Worm (Caenorhabditis elegans): ENCODE measurements around the gene cht-6.

Gene cht-6

DNA sequence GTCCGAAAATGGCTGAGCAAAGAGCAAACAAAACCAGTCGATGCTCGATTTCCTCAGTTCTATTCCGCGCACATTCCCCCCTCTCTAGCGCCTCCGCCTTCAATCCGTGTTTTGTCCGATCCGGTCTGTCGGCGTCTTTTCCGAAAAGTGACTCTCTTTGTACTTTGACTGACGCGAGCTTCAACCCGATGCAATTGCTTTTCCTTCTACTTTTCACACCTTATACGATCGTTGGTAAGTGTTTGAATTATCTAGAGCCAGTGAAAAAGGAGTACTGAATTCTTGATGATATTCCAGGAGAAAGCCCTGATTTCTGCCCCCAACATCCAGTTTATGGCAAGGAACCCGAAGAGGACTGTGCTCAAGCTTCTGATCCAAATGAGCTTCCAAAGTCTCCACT is at the start of gene cht-6:
Gene cht-6, plus strand, starts transcription at position 9 of the 400 bp plus-strand sequence.
- TF ChIP-seq nhr-11 (tag; optimal IDR thresholded peaks at IDR 0.05) (no peak), hlh-4 (tag; optimal IDR thresholded peaks at IDR 0.05) (no peak), pag-3 (tag; optimal IDR thresholded peaks at IDR 0.05; ENCODE audit: borderline replicate concordance, insufficient read depth) (no peak), zip-4 (GFP tag; optimal IDR thresholded peaks at IDR 0.05) (no peak), fkh-8 (tag; optimal IDR thresholded peaks at IDR 0.05) (no peak), sptf-1 (tag; optimal IDR thresholded peaks at IDR 0.05) (no peak)

ce11 chrV:6365597-6365996 is 49.2 kb upstream of the cht-6 start, which contains the start of gene cest-33:
TSS of gene cest-33 (minus strand) at chrV:6365671.
- peak; percentile 77 for TF ChIP-seq nhr-85 (tag)
- peak; percentile 74 for TF ChIP-seq nhr-20 (tag; optimal IDR thresholded peaks at IDR 0.05)
- no peak for TF ChIP-seq fkh-4 (tag; optimal IDR thresholded peaks at IDR 0.05; ENCODE audit: borderline replicate concordance)
- TF ChIP-seq nhr-71 (tag; optimal IDR thresholded peaks at IDR 0.05), result peak; percentile 24
- peak; percentile 54 for TF ChIP-seq lin-14 (GFP tag; optimal IDR thresholded peaks at IDR 0.05)
- TF ChIP-seq blmp-1 (tag; optimal IDR thresholded peaks at IDR 0.05), result peak; percentile 90
- no peak for TF ChIP-seq hlh-4 (tag; optimal IDR thresholded peaks at IDR 0.05)
- no peak for TF ChIP-seq C16A3.4 (tag; optimal IDR thresholded peaks at IDR 0.05)
- TF ChIP-seq dpl-1 (GFP tag; optimal IDR thresholded peaks at IDR 0.05), result peak in 1 of 3 experiments; percentile 0
- TF ChIP-seq xbp-1 (tag; optimal IDR thresholded peaks at IDR 0.05), result no peak
- TF ChIP-seq snu-23 (GFP tag; optimal IDR thresholded peaks at IDR 0.05), result peak; percentile 41
- no peak for TF ChIP-seq sup-37 (GFP tag; optimal IDR thresholded peaks at IDR 0.05)
- no peak for TF ChIP-seq skn-1 (tag; optimal IDR thresholded peaks at IDR 0.05)
- TF ChIP-seq mep-1 (tag; optimal IDR thresholded peaks at IDR 0.05), result peak; percentile 31
- peak in 1 of 2 experiments; percentile 15 for TF ChIP-seq lin-35 (GFP tag; optimal IDR thresholded peaks at IDR 0.05)
- TF ChIP-seq mdl-1 (tag; optimal IDR thresholded peaks at IDR 0.05), result no peak
- peak in 3 of 6 experiments; percentile 10 to 65 (median 27) for TF ChIP-seq elt-3 (tag; optimal IDR thresholded peaks at IDR 0.05)
- TF ChIP-seq lin-13 (GFP tag; optimal IDR thresholded peaks at IDR 0.05), result no peak

DNA sequence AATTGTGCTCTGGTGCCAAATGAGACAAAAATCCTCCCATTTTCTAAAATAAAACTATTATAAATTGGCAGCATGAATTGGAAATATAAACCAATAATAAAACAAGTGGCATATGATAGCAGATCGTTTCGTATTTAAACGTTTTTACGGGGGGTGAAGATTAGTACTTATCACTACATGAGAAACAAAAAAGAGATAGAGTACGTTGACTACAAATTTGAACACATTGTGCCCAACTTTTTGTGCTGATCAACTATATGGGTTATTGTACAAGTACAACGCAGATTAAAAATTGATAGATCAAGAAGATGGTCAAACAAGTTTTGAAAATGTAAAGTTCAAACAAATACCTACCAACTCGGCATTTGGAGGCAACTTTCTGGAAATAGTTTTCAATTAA is 46.3 kb upstream of the cht-6 start:
- TF ChIP-seq nhr-20 (tag; optimal IDR thresholded peaks at IDR 0.05), result peak; percentile 14
- TF ChIP-seq isw-1 (GFP tag; IDR thresholded peaks at IDR 0.05), result no peak

DNA sequence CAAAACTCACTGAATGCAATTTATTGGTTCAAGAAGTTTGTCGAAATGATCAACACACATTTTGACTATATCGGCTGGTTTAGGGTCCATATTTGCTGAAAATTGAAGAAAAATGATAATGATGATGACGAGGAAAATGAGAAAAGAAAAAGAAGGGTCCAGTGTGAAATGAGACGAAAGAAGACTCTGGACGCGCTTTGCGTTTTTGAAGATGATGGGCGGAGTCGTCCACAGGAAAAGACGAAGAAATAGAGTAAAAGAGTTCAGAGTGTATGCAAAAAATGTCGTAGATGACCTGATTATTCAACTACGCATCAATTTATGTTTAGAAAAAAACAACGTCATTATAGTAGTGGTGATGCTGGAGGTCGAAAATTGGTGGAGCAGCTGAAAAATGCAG is 39.9 kb upstream of the cht-6 start, which contains the start of gene F13H6.5:
Gene F13H6.5, minus strand, starts transcription at position 101 of the 400 bp plus-strand sequence.
- no peak for TF ChIP-seq ceh-82 (tag; optimal IDR thresholded peaks at IDR 0.05)
- TF ChIP-seq alr-1 (tag; optimal IDR thresholded peaks at IDR 0.05; ENCODE audit: borderline replicate concordance), result no peak
- no peak for TF ChIP-seq elt-2 (tag; optimal IDR thresholded peaks at IDR 0.05)
- no peak for TF ChIP-seq skn-1 (tag; optimal IDR thresholded peaks at IDR 0.05)
- no peak for TF ChIP-seq ces-1 (GFP tag; optimal IDR thresholded peaks at IDR 0.05)
- no peak for TF ChIP-seq nhr-76 (tag; optimal IDR thresholded peaks at IDR 0.05)
- no peak for TF ChIP-seq nhr-77 (tag; optimal IDR thresholded peaks at IDR 0.05)
- no peak for TF ChIP-seq C34B4.2 (tag; optimal IDR thresholded peaks at IDR 0.05)
- TF ChIP-seq Y116A8C.19 (tag; optimal IDR thresholded peaks at IDR 0.05; ENCODE audit: borderline replicate concordance), result no peak
- no peak for TF ChIP-seq C16A3.4 (tag; optimal IDR thresholded peaks at IDR 0.05)
- TF ChIP-seq vab-15 (tag; optimal IDR thresholded peaks at IDR 0.05), result no peak
- TF ChIP-seq C04F5.9 (tag; optimal IDR thresholded peaks at IDR 0.05), result no peak
- TF ChIP-seq lin-14 (GFP tag; optimal IDR thresholded peaks at IDR 0.05), result no peak
- TF ChIP-seq pax-3 (tag; optimal IDR thresholded peaks at IDR 0.05), result no peak
- no peak for TF ChIP-seq tlp-1 (tag; optimal IDR thresholded peaks at IDR 0.05)
- no peak for TF ChIP-seq xbp-1 (tag; optimal IDR thresholded peaks at IDR 0.05)
- TF ChIP-seq unc-130 (tag; optimal IDR thresholded peaks at IDR 0.05), result no peak
- TF ChIP-seq F16B12.6 (tag; optimal IDR thresholded peaks at IDR 0.05), result no peak
- no peak for TF ChIP-seq nhr-90 (tag; optimal IDR thresholded peaks at IDR 0.05; ENCODE audit: poor library complexity)
- no peak for TF ChIP-seq mep-1 (tag; optimal IDR thresholded peaks at IDR 0.05)
